2 fruit fly cellular contexts compared by ENCODE assay signal in genomic region chr2L:15065663-15066062, dm6.
TF ChIP-seq lines count a peak whose summit lies in the region.

No protein-coding gene starts in this region.

- TF ChIP-seq CTCF in whole organism, embryonic (GFP tag; optimal IDR thresholded peaks at IDR 0.05; lab: Kevin White, UChicago): no peak

TF ChIP-seq in whole organism, embryonic, 481 proteins besides CTCF, POLR2A, EP300 and RAD21:
- TF ChIP-seq Adf1 (GFP tag; IDR thresholded peaks at IDR 0.05; lab: Robert Waterston, UW): peak; percentile 22; the same call in 1 of the 2 replicates
- TF ChIP-seq Meics (GFP tag; optimal IDR thresholded peaks at IDR 0.05; lab: Kevin White, UChicago): no peak
- TF ChIP-seq lab (GFP tag; optimal IDR thresholded peaks at IDR 0.05; lab: Kevin White, UChicago): peak; percentile 8
- 0 out of 3 replicates have a peak, but pooled peaks have one; percentile 33 for TF ChIP-seq Doc3 (GFP tag; IDR thresholded peaks at IDR 0.05; lab: Robert Waterston, UW; ENCODE audit: partially characterized antibody)
- no peak for TF ChIP-seq psq (GFP tag; optimal IDR thresholded peaks at IDR 0.05; lab: Kevin White, UChicago)
- peak; percentile 12 for TF ChIP-seq D19A (tag; optimal IDR thresholded peaks at IDR 0.05; lab: Kevin White, UChicago)
- TF ChIP-seq hbn (GFP tag; IDR thresholded peaks at IDR 0.05; lab: Robert Waterston, UW; ENCODE audit: partially characterized antibody): no peak
- TF ChIP-seq CG2199 (GFP tag; IDR thresholded peaks at IDR 0.05; lab: Robert Waterston, UW): peak; percentile 93
- TF ChIP-seq CG4360 (GFP tag; IDR thresholded peaks at IDR 0.05; lab: Robert Waterston, UW): no peak
- TF ChIP-seq Vsx1 (GFP tag; optimal IDR thresholded peaks at IDR 0.05; lab: Kevin White, UChicago): peak; percentile 77
- TF ChIP-seq mirr (GFP tag; optimal IDR thresholded peaks at IDR 0.05; lab: Kevin White, UChicago): peak; percentile 85
- TF ChIP-seq sd (tag; optimal IDR thresholded peaks at IDR 0.05; lab: Kevin White, UChicago): peak; percentile 85
- TF ChIP-seq ftz-f1 (GFP tag; optimal IDR thresholded peaks at IDR 0.05; lab: Kevin White, UChicago): peak; percentile 22
- peak; percentile 4 for TF ChIP-seq CG15514 (GFP tag; optimal IDR thresholded peaks at IDR 0.05; lab: Kevin White, UChicago)
- peak; percentile 95 for TF ChIP-seq crol (GFP tag; IDR thresholded peaks at IDR 0.05; lab: Robert Waterston, UW)
- TF ChIP-seq pros (GFP tag; optimal IDR thresholded peaks at IDR 0.05; lab: Kevin White, UChicago): peak; percentile 26
- no peak for TF ChIP-seq CG3726 (GFP tag; IDR thresholded peaks at IDR 0.05; lab: Robert Waterston, UW)
- TF ChIP-seq CG10209 (GFP tag; optimal IDR thresholded peaks at IDR 0.05; lab: Kevin White, UChicago): no peak
- TF ChIP-seq Med (GFP tag; lab: Kevin White, UChicago): peak; percentile 74
- TF ChIP-seq Xbp1 (GFP tag; optimal IDR thresholded peaks at IDR 0.05; lab: Kevin White, UChicago): no peak
- peak; percentile 5 for TF ChIP-seq CG7745 (tag; optimal IDR thresholded peaks at IDR 0.05; lab: Kevin White, UChicago)
- peak; percentile 88 for TF ChIP-seq GATAe (GFP tag; conservative IDR thresholded peaks at IDR 0.05; lab: Robert Waterston, UW)
- TF ChIP-seq CG12769 (tag; optimal IDR thresholded peaks at IDR 0.05; lab: Kevin White, UChicago): peak; percentile 97
- TF ChIP-seq Dbx (GFP tag; IDR thresholded peaks at IDR 0.05; lab: Robert Waterston, UW): 0 out of 3 replicates have a peak, but pooled peaks have one; percentile 17
- TF ChIP-seq sug (tag; optimal IDR thresholded peaks at IDR 0.05; lab: Kevin White, UChicago): peak; percentile 97
- TF ChIP-seq CG42726 (GFP tag; IDR thresholded peaks at IDR 0.05; lab: Robert Waterston, UW; ENCODE audit: partially characterized antibody): 0 out of 2 replicates have a peak, but pooled peaks have one; percentile 4
- 0 out of 2 replicates have a peak, but pooled peaks have one; percentile 51 for TF ChIP-seq CG16779 (GFP tag; IDR thresholded peaks at IDR 0.05; lab: Robert Waterston, UW)
- TF ChIP-seq HmgZ (tag; optimal IDR thresholded peaks at IDR 0.05; lab: Kevin White, UChicago): peak; percentile 56
- TF ChIP-seq ci (GFP tag; IDR thresholded peaks at IDR 0.05; lab: Robert Waterston, UW): peak; percentile 54; the same call in 1 of the 3 replicates
- TF ChIP-seq ttk (GFP tag; IDR thresholded peaks at IDR 0.05; lab: Robert Waterston, UW): peak; percentile 24; the same call in 1 of the 2 replicates
- TF ChIP-seq exex (tag; optimal IDR thresholded peaks at IDR 0.05; lab: Kevin White, UChicago): peak; percentile 84
- TF ChIP-seq Pdp1 (GFP tag; optimal IDR thresholded peaks at IDR 0.05; lab: Kevin White, UChicago): peak in 1 of 2 experiments; percentile 72
- peak; percentile 83 for TF ChIP-seq grn (GFP tag; optimal IDR thresholded peaks at IDR 0.05; lab: Kevin White, UChicago)
- peak; percentile 34 for TF ChIP-seq CG34376 (GFP tag; optimal IDR thresholded peaks at IDR 0.05; lab: Kevin White, UChicago)
- no peak for TF ChIP-seq CG8290 (GFP tag; optimal IDR thresholded peaks at IDR 0.05; lab: Kevin White, UChicago)
- TF ChIP-seq CG8290 (tag; optimal IDR thresholded peaks at IDR 0.05; lab: Kevin White, UChicago): peak in 1 of 2 experiments; percentile 22
- no peak for TF ChIP-seq CG16815 (GFP tag; optimal IDR thresholded peaks at IDR 0.05; lab: Kevin White, UChicago)
- no peak for TF ChIP-seq pho (GFP tag; optimal IDR thresholded peaks at IDR 0.05; lab: Kevin White, UChicago)
- TF ChIP-seq CG33213 (GFP tag; optimal IDR thresholded peaks at IDR 0.05; lab: Kevin White, UChicago): no peak
- peak; percentile 62 for TF ChIP-seq CG10543 (GFP tag; optimal IDR thresholded peaks at IDR 0.05; lab: Kevin White, UChicago)
- TF ChIP-seq aop (GFP tag; IDR thresholded peaks at IDR 0.05; lab: Robert Waterston, UW): no peak
- TF ChIP-seq cwo (GFP tag; optimal IDR thresholded peaks at IDR 0.05; lab: Kevin White, UChicago): peak; percentile 17
TF ChIP-seq in whole organism, embryonic: peak in this region for 30.

TF ChIP-seq in whole organism, prepupa, 60 proteins besides CTCF, POLR2A, EP300 and RAD21:
- TF ChIP-seq lz (GFP tag; optimal IDR thresholded peaks at IDR 0.05; lab: Kevin White, UChicago): no peak
- no peak for TF ChIP-seq CG31627 (GFP tag; optimal IDR thresholded peaks at IDR 0.05; lab: Kevin White, UChicago)
- TF ChIP-seq Sox15 (GFP tag; optimal IDR thresholded peaks at IDR 0.05; lab: Kevin White, UChicago): no peak
- peak; percentile 36 for TF ChIP-seq Eip78C (GFP tag; lab: Kevin White, UChicago)

Comparison
In these comparisons a context has a peak if more than half of its experiments do, and no peak if none do; other contexts are left out.
1. Of the 7 proteins assayed by ChIP-seq in both whole organism, embryonic and whole organism, prepupa: peak only in whole organism, embryonic: CG16779; only in whole organism, prepupa: none; in both: none; in neither: 6.